Fruit fly (Drosophila melanogaster) whole organism, adult: ENCODE data around the gene Apoltp.

ENCODE experiments used
- CG11617 ChIP-seq: fragments of 200-800 bp; sonication (Bioruptor generic); optimal IDR thresholded peaks from 2 replicates; lab custom pipeline; 2017; ENCODE audit warnings: mild to moderate bottlenecking, missing biosample characterization, missing genetic modification reagents, missing genetic modification characterization
- CG12768 ChIP-seq: fragments of 200-800 bp; sonication (Bioruptor generic); optimal IDR thresholded peaks from 2 replicates; lab custom pipeline; 2017; ENCODE audit warnings: missing biosample characterization, missing genetic modification characterization, mild to moderate bottlenecking, moderate library complexity, missing genetic modification reagents
- CG14711 ChIP-seq: fragments of 200-800 bp; sonication (Bioruptor generic); optimal IDR thresholded peaks from 2 replicates; lab custom pipeline; 2018; ENCODE audit warnings: missing biosample characterization, mild to moderate bottlenecking, missing genetic modification characterization, moderate library complexity
- CG1620 ChIP-seq: fragments of 200-800 bp; sonication (Bioruptor generic); optimal IDR thresholded peaks from 2 replicates; lab custom pipeline; 2016; ENCODE audit warnings: missing biosample characterization, missing genetic modification characterization
- CG33017 ChIP-seq: fragments of 200-800 bp; sonication (Bioruptor generic); optimal IDR thresholded peaks from 2 replicates; lab custom pipeline; 2018; ENCODE audit warnings: missing biosample characterization, mild to moderate bottlenecking, missing genetic modification characterization, moderate library complexity
- CG5204 ChIP-seq: fragments of 200-800 bp; sonication (Bioruptor generic); optimal IDR thresholded peaks from 2 replicates; lab custom pipeline; 2016; ENCODE audit warnings: missing biosample characterization, missing genetic modification characterization
- CG7045 ChIP-seq: fragments of 200-800 bp; sonication (Bioruptor generic); optimal IDR thresholded peaks from 2 replicates; lab custom pipeline; 2017; ENCODE audit warnings: missing biosample characterization, mild to moderate bottlenecking, missing genetic modification characterization
- CG7101 ChIP-seq: fragments of 200-800 bp; sonication (Bioruptor generic); optimal IDR thresholded peaks from 2 replicates; lab custom pipeline; 2018; ENCODE audit warnings: missing biosample characterization, mild to moderate bottlenecking, missing genetic modification characterization, moderate library complexity
- Clk ChIP-seq: fragments of 200-800 bp; sonication (Bioruptor generic); optimal IDR thresholded peaks from 2 replicates; lab custom pipeline; 2017; ENCODE audit warnings: missing biosample characterization, missing genetic modification characterization
- Crg-1 ChIP-seq: fragments of 200-800 bp; sonication (Bioruptor generic); optimal IDR thresholded peaks from 2 replicates; lab custom pipeline; 2016; ENCODE audit warnings: missing biosample characterization, missing genetic modification characterization
- Hr96 ChIP-seq: fragments of 200-800 bp; sonication (Bioruptor generic); optimal IDR thresholded peaks from 2 replicates; lab custom pipeline; 2016; ENCODE audit warnings: missing biosample characterization, missing genetic modification characterization
- Mnt ChIP-seq: fragments of 200-800 bp; sonication (Bioruptor generic); optimal IDR thresholded peaks from 2 replicates; lab custom pipeline; 2016; ENCODE audit warnings: missing biosample characterization, mild to moderate bottlenecking, missing genetic modification characterization
- bab1 ChIP-seq: fragments of 200-800 bp; sonication (Bioruptor generic); optimal IDR thresholded peaks from 3 replicates; lab custom pipeline; 2019; ENCODE audit warnings: missing biosample characterization, mild to moderate bottlenecking, missing genetic modification characterization, moderate library complexity
- cic ChIP-seq: fragments of 200-800 bp; sonication (Bioruptor generic); optimal IDR thresholded peaks from 2 replicates; lab custom pipeline; 2017; ENCODE audit warnings: missing biosample characterization, mild to moderate bottlenecking, missing genetic modification characterization, moderate library complexity
- cnc ChIP-seq, 2 experiments: fragments of >200 bp; optimal IDR thresholded peaks; 2 replicates each; lab custom pipeline; 2017
- kay ChIP-seq: fragments of 200-800 bp; sonication (Bioruptor generic); peaks from one replicate; lab custom pipeline; 2016; ENCODE audit warnings: missing biosample characterization, missing genetic modification characterization, borderline replicate concordance
- ovo ChIP-seq: fragments of 200-800 bp; sonication (Bioruptor generic); optimal IDR thresholded peaks from 2 replicates; lab custom pipeline; 2016; ENCODE audit warnings: missing biosample characterization, missing genetic modification characterization
- pad ChIP-seq: fragments of 200-800 bp; sonication (Bioruptor generic); optimal IDR thresholded peaks from 3 replicates; lab custom pipeline; 2017; ENCODE audit warnings: missing biosample characterization, missing genetic modification characterization, mild to moderate bottlenecking, moderate library complexity, missing genetic modification reagents
- tj ChIP-seq: fragments of 200-800 bp; sonication (Bioruptor generic); optimal IDR thresholded peaks from 3 replicates; lab custom pipeline; 2017; ENCODE audit warnings: missing biosample characterization, mild to moderate bottlenecking, missing genetic modification characterization, moderate library complexity
- toe ChIP-seq: fragments of 200-800 bp; sonication (Bioruptor generic); optimal IDR thresholded peaks from 2 replicates; lab custom pipeline; 2016; ENCODE audit warnings: missing biosample characterization, missing genetic modification characterization

Gene Apoltp

DNA sequence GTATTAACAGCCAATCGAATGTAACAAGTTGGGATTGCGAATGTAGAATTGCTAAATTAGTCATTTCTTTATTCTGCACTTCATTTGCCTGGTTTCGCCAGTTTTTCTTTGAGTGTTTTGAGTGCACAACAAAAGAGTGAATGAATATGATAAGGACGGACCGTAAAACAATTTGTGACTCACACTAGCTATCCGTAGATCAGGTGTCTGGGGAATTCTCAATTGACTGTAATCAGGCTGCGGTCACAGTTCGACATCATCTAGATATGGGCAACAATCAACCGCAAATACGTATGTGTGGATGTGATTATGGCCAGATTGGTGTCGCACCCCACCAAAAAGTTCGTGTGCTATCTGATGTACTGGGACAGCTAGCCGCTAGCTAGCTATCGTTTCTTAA is 14.1 kb upstream of the Apoltp start:
- TF ChIP-seq kay (GFP tag; lab: Kevin White, UChicago), result peak; percentile 81
- TF ChIP-seq CG33017 (tag; lab: Kevin White, UChicago), result no peak
- no peak for TF ChIP-seq tj (GFP tag; lab: Kevin White, UChicago)
- no peak for TF ChIP-seq pad (GFP tag; lab: Kevin White, UChicago)
- no peak for TF ChIP-seq toe
- no peak for TF ChIP-seq CG7045
- no peak for TF ChIP-seq Clk (GFP tag; lab: Kevin White, UChicago)
- TF ChIP-seq CG1620 (GFP tag; lab: Kevin White, UChicago), result no peak
- no peak for TF ChIP-seq CG7101 (tag; lab: Kevin White, UChicago)
- no peak for TF ChIP-seq Crg-1 (GFP tag; lab: Kevin White, UChicago)
- no peak for TF ChIP-seq ovo (GFP tag; lab: Kevin White, UChicago)
- TF ChIP-seq bab1 (GFP tag; lab: Kevin White, UChicago), result no peak
- no peak for TF ChIP-seq CG14711 (tag; lab: Kevin White, UChicago)
- TF ChIP-seq CG11617 (GFP tag; lab: Kevin White, UChicago), result no peak
- TF ChIP-seq cic, result peak; percentile 94
- TF ChIP-seq CG5204, result no peak

DNA sequence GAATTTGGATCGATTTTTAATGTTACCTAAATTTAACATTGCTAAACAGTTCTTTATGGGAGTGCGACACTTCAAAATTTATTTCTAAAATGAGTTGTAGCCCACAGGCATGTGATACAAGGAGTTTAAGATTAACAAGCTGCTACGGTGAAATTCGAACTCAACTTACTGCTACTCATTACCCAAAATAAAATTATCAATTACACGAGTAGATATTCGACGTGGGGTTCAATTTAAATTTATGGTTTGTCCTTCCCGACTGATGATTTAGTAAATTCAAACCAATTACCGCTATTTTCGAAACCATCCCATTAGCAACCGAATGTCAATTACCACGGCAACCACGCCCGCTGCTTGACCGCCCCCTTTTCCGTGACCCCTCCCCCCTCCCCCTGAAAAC is 8.8 kb upstream of the Apoltp start, which contains the start of gene CG31882:
CG31882 (minus strand) TSS at position 101 of the 400 bp plus-strand sequence.
- no peak for TF ChIP-seq cic
- TF ChIP-seq Clk (GFP tag; lab: Kevin White, UChicago), result no peak
- no peak for TF ChIP-seq CG11617 (GFP tag; lab: Kevin White, UChicago)
- no peak for TF ChIP-seq toe
- TF ChIP-seq Hr96 (GFP tag; lab: Kevin White, UChicago), result no peak
- TF ChIP-seq kay (GFP tag; lab: Kevin White, UChicago), result no peak
- TF ChIP-seq bab1 (GFP tag; lab: Kevin White, UChicago), result no peak
- no peak for TF ChIP-seq CG7101 (tag; lab: Kevin White, UChicago)
- TF ChIP-seq tj (GFP tag; lab: Kevin White, UChicago), result no peak
- no peak for TF ChIP-seq Crg-1 (GFP tag; lab: Kevin White, UChicago)
- no peak for TF ChIP-seq pad (GFP tag; lab: Kevin White, UChicago)
- no peak for TF ChIP-seq CG14711 (tag; lab: Kevin White, UChicago)
- no peak for TF ChIP-seq Mnt (GFP tag; lab: Kevin White, UChicago)

DNA sequence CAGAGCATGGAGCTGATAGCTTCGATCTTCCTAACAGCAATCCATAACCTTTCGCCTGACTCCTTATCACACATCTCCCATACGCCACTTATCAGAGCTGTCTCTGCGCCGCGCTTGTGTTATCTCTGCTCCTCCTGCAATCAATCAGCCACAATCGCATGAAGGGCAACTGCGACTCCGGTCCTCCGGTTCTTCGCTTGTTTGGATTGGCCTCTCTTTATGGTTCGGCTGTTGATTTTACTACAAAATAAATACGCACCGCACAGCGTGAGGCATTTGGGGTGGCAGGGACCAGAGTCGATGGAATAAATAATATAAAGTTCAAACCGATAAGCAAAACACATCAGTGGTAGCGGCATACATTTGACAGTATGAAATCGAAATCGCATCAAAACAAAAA is 881 bp upstream of the Apoltp start:
- TF ChIP-seq cic (peak; percentile 17), ovo (GFP tag; lab: Kevin White, UChicago) (no peak)

DNA sequence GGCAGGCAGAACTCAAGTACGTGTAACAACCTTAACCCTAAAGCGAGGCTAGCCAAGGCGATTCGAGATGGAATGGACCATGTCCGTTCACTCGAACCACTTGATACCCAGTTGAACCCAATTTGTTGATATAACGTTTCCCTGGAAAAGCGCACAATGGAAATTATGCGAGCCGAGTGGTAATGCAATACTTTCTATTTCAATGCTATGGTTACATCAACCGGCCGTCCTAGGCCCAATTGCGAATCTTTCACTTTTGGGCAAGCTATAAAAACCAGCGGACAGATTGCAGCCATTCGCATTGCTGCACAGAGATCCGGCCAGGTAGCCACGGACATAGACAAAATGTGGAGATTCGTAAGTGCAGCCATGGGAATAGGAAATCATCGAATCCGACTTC is 22.3 kb downstream of the Apoltp start, which contains the start of gene CG33299:
CG33299 (plus strand) TSS at position 301 of the 400 bp plus-strand sequence.
- TF ChIP-seq cnc (optimal IDR thresholded peaks at IDR 0.05; lab: Kevin White, UChicago), result no peak
- TF ChIP-seq toe, result no peak
- TF ChIP-seq CG33017 (tag; lab: Kevin White, UChicago), result no peak
- no peak for TF ChIP-seq ovo (GFP tag; lab: Kevin White, UChicago)
- no peak for TF ChIP-seq Crg-1 (GFP tag; lab: Kevin White, UChicago)
- TF ChIP-seq kay (GFP tag; lab: Kevin White, UChicago), result no peak
- no peak for TF ChIP-seq Hr96 (GFP tag; lab: Kevin White, UChicago)
- TF ChIP-seq bab1 (GFP tag; lab: Kevin White, UChicago), result no peak
- no peak for TF ChIP-seq CG14711 (tag; lab: Kevin White, UChicago)
- no peak for TF ChIP-seq CG7045
- no peak for TF ChIP-seq CG12768 (GFP tag; lab: Kevin White, UChicago)

DNA sequence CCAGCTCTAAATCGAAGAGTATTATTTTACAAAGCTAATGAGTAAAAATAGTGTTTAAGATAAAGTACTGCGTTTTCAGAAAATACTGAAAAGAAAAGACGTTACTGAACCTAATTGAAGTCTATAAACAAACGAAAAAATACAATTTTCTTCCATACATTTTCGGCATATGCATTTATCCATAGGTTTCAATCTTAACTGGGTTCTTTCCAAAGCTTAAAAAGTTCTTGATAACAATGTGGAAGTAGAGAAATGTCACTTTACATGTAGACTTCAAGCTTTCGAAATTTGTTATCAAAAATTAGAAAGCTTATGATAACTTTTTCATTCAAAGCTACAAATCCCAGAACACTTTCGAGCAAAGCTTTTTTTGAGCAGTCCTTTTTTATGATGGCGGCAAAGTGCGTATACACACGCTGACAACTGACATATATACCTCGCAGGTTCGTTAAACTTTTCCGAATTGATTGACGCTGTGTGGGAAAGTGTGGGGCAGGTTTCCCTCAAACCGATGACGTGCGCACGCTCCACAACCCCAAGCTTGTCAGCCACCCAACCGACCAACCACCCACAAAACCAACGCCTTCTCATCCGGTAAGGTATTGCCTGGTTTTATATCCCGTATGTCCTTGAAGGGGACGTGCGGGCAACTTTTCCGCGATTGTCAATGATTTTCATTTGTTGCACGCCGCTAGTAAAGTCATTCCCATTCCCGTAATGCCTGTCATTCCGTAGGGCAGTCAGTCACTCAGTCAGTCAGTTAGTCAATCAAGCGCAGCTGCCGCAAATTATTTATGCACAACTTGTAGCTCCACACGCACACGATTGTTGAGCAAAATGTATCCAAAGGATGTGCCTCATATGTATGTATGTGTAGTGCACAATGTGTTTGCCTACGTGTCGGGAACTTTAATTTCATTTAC is 23.6 kb downstream of the Apoltp start:
- TF ChIP-seq CG1620 (GFP tag; lab: Kevin White, UChicago) (no peak), cic (no peak), cnc (optimal IDR thresholded peaks at IDR 0.05; lab: Kevin White, UChicago) (no peak), Crg-1 (GFP tag; lab: Kevin White, UChicago) (no peak), toe (no peak), ovo (GFP tag; lab: Kevin White, UChicago) (no peak), CG33017 (tag; lab: Kevin White, UChicago) (no peak), CG7045 (no peak), Mnt (GFP tag; lab: Kevin White, UChicago) (no peak), pad (GFP tag; lab: Kevin White, UChicago) (no peak), CG5204 (no peak), CG7101 (tag; lab: Kevin White, UChicago) (no peak), Hr96 (GFP tag; lab: Kevin White, UChicago) (no peak), CG11617 (GFP tag; lab: Kevin White, UChicago) (no peak), bab1 (GFP tag; lab: Kevin White, UChicago) (no peak)

DNA sequence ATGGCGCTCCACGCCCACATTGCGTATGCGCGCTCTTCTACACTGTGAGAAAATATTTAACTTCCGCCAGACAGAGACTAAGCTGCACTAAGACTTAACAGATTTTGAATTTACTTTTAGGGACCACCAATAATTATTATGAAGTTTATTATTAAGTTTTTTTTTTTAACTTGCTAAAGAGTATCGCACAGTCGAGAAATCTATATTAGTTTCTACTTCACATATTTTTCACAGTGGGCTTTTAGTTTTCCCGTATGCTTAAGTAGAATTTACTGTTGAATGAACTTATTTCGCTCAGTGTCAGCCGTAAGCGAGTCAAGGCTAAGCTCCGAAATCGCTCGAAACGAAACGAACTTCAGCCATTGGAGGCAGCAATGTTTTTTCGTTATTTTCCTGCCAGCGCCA is 26.5 kb downstream of the Apoltp start:
- no peak for TF ChIP-seq pad (GFP tag; lab: Kevin White, UChicago)
- no peak for TF ChIP-seq Crg-1 (GFP tag; lab: Kevin White, UChicago)
- no peak for TF ChIP-seq ovo (GFP tag; lab: Kevin White, UChicago)
- TF ChIP-seq CG7045, result peak; percentile 62
- no peak for TF ChIP-seq Hr96 (GFP tag; lab: Kevin White, UChicago)
- no peak for TF ChIP-seq tj (GFP tag; lab: Kevin White, UChicago)
- no peak for TF ChIP-seq bab1 (GFP tag; lab: Kevin White, UChicago)
- no peak for TF ChIP-seq CG14711 (tag; lab: Kevin White, UChicago)
- TF ChIP-seq cic, result no peak
- no peak for TF ChIP-seq Clk (GFP tag; lab: Kevin White, UChicago)
- TF ChIP-seq CG33017 (tag; lab: Kevin White, UChicago), result peak; percentile 19
- TF ChIP-seq cnc (optimal IDR thresholded peaks at IDR 0.05; lab: Kevin White, UChicago), result no peak
- TF ChIP-seq CG7101 (tag; lab: Kevin White, UChicago), result no peak
- TF ChIP-seq CG11617 (GFP tag; lab: Kevin White, UChicago), result peak; percentile 2
- peak; percentile 41 for TF ChIP-seq CG5204
- no peak for TF ChIP-seq kay (GFP tag; lab: Kevin White, UChicago)
- no peak for TF ChIP-seq CG1620 (GFP tag; lab: Kevin White, UChicago)
- peak; percentile 12 for TF ChIP-seq CG12768 (GFP tag; lab: Kevin White, UChicago)
- no peak for TF ChIP-seq Mnt (GFP tag; lab: Kevin White, UChicago)
- TF ChIP-seq toe, result no peak
